Fruit fly (Drosophila melanogaster): ENCODE measurements around the gene CG9265.

The CG9265 gene

DNA sequence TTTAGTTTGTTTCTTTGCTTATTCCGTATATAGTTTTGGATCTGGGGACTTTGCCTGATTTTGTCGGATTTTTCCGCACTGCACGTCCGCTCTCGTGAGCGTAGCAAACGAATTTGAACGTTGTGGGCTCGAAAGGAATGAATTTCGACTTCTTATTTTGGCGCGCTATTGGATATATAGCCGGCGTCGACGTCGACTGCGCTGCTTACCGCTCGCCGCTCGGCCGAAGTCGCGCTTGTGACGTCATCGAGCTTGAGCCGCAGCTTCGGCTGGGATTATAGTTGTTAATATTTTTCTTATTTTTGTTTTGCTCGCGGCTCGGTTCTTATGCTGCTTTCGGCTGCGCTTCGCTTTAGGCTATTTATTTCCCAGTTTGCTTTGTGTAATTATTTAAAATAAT, 1.5 kb downstream of the CG9265 start:
- TF ChIP-seq usp (GFP tag; optimal IDR thresholded peaks at IDR 0.05) (no peak), CG8478 (optimal IDR thresholded peaks at IDR 0.05) (no peak), pan (optimal IDR thresholded peaks at IDR 0.05) (no peak), psq (optimal IDR thresholded peaks at IDR 0.05) (no peak), EcR (GFP tag; optimal IDR thresholded peaks at IDR 0.05) (no peak), Dll (optimal IDR thresholded peaks at IDR 0.05) (no peak)

dm6 chr2L:21067137-21067536, 4.2 kb downstream of the CG9265 start:
- TF ChIP-seq Dll (optimal IDR thresholded peaks at IDR 0.05) = no peak
- no peak for TF ChIP-seq usp (GFP tag; optimal IDR thresholded peaks at IDR 0.05)
- no peak for TF ChIP-seq psq (optimal IDR thresholded peaks at IDR 0.05)
- no peak for TF ChIP-seq EcR (GFP tag; optimal IDR thresholded peaks at IDR 0.05)
- no peak for TF ChIP-seq pan (optimal IDR thresholded peaks at IDR 0.05)
- no peak for TF ChIP-seq CG8478 (optimal IDR thresholded peaks at IDR 0.05)

DNA sequence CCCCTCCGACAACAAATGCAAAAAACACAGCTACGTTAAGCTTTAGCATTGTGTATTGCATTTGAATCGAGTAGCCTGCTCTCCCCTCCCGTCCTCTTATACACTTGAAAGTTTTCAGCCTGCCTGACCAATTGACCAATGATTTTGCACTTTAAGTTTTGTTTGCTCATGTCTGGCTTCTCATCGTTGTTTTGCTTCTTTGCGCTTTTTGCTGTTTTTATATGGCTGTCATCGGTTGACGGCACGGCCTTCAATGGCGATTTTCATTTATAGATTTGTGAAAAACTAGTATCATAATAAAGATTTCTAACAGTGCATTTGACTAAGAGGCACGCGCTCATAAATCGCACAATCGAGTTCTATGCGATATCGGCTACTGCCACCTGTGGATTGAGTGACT, 5.4 kb downstream of the CG9265 start:
- TF ChIP-seq Dll (optimal IDR thresholded peaks at IDR 0.05) (no peak), pan (optimal IDR thresholded peaks at IDR 0.05) (no peak), usp (GFP tag; optimal IDR thresholded peaks at IDR 0.05) (no peak), EcR (GFP tag; optimal IDR thresholded peaks at IDR 0.05) (no peak), psq (optimal IDR thresholded peaks at IDR 0.05) (no peak), CG8478 (optimal IDR thresholded peaks at IDR 0.05) (no peak)

- TF ChIP-seq EcR (GFP tag; optimal IDR thresholded peaks at IDR 0.05) = no peak
- TF ChIP-seq psq (optimal IDR thresholded peaks at IDR 0.05) = no peak
- no peak for TF ChIP-seq usp (GFP tag; optimal IDR thresholded peaks at IDR 0.05)
- TF ChIP-seq Dll (optimal IDR thresholded peaks at IDR 0.05) = no peak
- TF ChIP-seq CG8478 (optimal IDR thresholded peaks at IDR 0.05) = no peak
- no peak for TF ChIP-seq pan (optimal IDR thresholded peaks at IDR 0.05)
Observed at dm6 chr2L:21062611-21063010, 8.7 kb downstream of the CG9265 start.

- TF ChIP-seq Dll (optimal IDR thresholded peaks at IDR 0.05) (no peak), EcR (GFP tag; optimal IDR thresholded peaks at IDR 0.05) (no peak), psq (optimal IDR thresholded peaks at IDR 0.05) (no peak), usp (GFP tag; optimal IDR thresholded peaks at IDR 0.05) (no peak), CG8478 (optimal IDR thresholded peaks at IDR 0.05) (no peak)
Observed at dm6 chr2L:21061591-21061990, 9.7 kb downstream of the CG9265 start.

dm6 chr2L:21053623-21054022, 17.7 kb downstream of the CG9265 start:
- TF ChIP-seq EcR (GFP tag; optimal IDR thresholded peaks at IDR 0.05) (no peak), usp (GFP tag; optimal IDR thresholded peaks at IDR 0.05) (no peak), CG8478 (optimal IDR thresholded peaks at IDR 0.05) (no peak), Dll (optimal IDR thresholded peaks at IDR 0.05) (no peak), pan (optimal IDR thresholded peaks at IDR 0.05) (no peak), psq (optimal IDR thresholded peaks at IDR 0.05) (no peak)

DNA sequence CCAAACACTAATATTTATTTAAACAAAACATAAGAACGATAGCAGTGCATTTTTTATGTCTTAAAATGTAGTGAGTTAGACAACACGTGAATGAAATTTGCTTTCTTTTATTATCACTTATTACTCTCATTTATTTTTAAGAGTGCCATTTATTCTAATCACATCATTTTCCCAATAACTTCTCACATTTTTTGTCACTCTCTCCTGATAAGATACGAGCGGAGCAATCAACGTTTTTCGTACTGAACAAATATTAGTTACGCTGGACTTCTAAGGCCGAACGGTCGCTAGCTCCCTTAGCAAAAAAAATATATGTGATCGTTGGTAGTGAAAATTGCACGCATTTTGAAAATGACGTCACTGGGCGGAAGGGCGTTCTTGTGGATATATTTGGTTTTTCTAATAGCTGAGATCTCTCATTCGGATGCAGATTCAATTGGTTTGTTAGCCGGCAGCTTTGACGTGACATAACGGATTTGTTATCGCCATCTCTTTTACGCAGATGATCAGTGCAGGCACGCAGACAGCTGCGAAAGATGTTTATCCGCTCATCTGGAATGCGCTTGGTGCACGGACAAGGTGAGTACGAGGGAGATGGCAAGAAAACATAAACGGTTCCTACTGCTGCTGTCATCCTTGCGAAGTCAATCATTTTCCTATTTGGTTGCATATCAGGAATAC, 18.4 kb downstream of the CG9265 start, which contains the start of gene Itgbn:
Gene Itgbn (plus strand): TSS at position 251 of the 681 bp plus-strand sequence.
- TF ChIP-seq psq (optimal IDR thresholded peaks at IDR 0.05) (no peak), Dll (optimal IDR thresholded peaks at IDR 0.05) (no peak), EcR (GFP tag; optimal IDR thresholded peaks at IDR 0.05) (no peak), usp (GFP tag; optimal IDR thresholded peaks at IDR 0.05) (no peak), pan (optimal IDR thresholded peaks at IDR 0.05) (no peak), CG8478 (optimal IDR thresholded peaks at IDR 0.05) (no peak)

DNA sequence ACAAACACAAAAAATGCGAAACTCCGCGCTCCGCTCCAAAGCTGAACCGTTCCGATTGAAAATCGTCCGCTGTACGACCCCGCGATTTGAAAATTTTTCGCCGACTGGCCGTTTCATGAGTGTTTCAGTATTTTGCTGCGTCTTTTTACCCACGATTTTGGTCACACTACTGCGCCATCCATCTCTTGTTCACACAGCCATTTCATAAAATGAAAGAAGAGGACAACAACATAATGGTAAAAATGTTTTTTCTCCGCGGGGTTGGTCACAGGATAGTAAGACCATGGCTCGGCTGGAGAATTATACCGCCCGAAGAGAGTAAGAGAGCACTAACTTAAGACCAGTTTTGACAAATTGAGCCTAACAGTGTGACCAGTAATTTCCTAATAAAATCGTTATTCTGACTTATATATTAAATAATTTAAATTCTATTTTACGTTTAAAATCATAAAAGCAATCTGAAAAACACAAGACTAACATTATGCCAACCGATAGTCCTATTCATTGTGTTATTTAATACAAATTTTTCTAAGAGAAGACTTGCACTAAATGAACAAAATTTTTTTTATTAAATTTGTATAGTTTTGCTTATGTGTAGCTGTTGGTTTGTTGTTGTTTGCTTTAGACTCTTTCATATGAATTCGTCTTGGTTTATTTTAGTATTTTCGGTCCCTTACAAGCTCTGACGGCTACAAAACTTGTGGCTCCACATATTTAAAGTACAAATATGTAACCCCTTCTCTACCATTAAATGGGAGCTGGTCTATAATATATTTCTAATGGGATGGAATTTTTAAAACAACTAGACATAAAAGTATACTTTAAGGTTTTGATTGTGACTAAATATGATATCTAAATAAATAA, 19.2 kb downstream of the CG9265 start, which contains the start of gene CG42238:
Gene CG42238 (minus strand): TSS at position 292 of the 864 bp plus-strand sequence.
- TF ChIP-seq psq (optimal IDR thresholded peaks at IDR 0.05) = no peak
- no peak for TF ChIP-seq pan (optimal IDR thresholded peaks at IDR 0.05)
- peak; percentile 26 for TF ChIP-seq CG8478 (optimal IDR thresholded peaks at IDR 0.05)
- TF ChIP-seq Dll (optimal IDR thresholded peaks at IDR 0.05) = no peak
- no peak for TF ChIP-seq usp (GFP tag; optimal IDR thresholded peaks at IDR 0.05)

dm6 chr2L:21040719-21041118, 30.6 kb downstream of the CG9265 start:
- no peak for TF ChIP-seq psq (optimal IDR thresholded peaks at IDR 0.05)
- no peak for TF ChIP-seq EcR (GFP tag; optimal IDR thresholded peaks at IDR 0.05)
- no peak for TF ChIP-seq Dll (optimal IDR thresholded peaks at IDR 0.05)
- no peak for TF ChIP-seq usp (GFP tag; optimal IDR thresholded peaks at IDR 0.05)
- no peak for TF ChIP-seq pan (optimal IDR thresholded peaks at IDR 0.05)
- TF ChIP-seq CG8478 (optimal IDR thresholded peaks at IDR 0.05) = no peak

DNA sequence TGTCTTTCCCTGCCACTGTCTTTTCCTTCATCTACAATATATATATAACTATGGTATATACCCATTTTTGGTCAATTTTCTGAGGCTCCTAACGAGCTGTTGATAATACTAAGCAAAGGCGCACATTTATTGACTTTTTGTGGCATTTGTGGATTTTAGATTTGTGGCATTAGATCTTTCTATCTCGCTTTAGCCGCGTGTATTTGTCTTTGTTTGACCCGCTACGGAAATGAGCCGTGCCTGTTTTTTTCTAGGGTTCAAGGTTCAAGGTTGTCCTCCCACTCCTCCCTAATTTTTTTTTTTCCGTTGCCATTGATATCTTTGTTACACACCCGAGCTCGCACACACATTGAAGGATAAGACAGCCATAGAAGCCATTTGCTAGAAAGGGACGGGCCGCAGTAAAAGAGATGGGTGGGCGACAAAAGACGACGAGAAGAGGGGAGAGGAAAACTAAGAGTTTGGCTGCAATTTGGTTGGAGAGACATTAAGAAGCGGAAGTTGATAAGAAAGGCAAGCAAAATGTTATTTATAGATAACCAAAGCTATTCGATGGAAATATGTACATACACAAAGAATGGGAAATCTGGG, 31.6 kb downstream of the CG9265 start:
- TF ChIP-seq usp (GFP tag; optimal IDR thresholded peaks at IDR 0.05) = no peak
- TF ChIP-seq psq (optimal IDR thresholded peaks at IDR 0.05) = no peak
- TF ChIP-seq EcR (GFP tag; optimal IDR thresholded peaks at IDR 0.05) = no peak
- TF ChIP-seq pan (optimal IDR thresholded peaks at IDR 0.05) = no peak
- TF ChIP-seq Dll (optimal IDR thresholded peaks at IDR 0.05) = no peak
- TF ChIP-seq CG8478 (optimal IDR thresholded peaks at IDR 0.05) = no peak

dm6 chr2L:21038723-21039122, 32.6 kb downstream of the CG9265 start:
- no peak for TF ChIP-seq usp (GFP tag; optimal IDR thresholded peaks at IDR 0.05)
- TF ChIP-seq Dll (optimal IDR thresholded peaks at IDR 0.05) = no peak
- no peak for TF ChIP-seq EcR (GFP tag; optimal IDR thresholded peaks at IDR 0.05)
- TF ChIP-seq CG8478 (optimal IDR thresholded peaks at IDR 0.05) = no peak
- no peak for TF ChIP-seq psq (optimal IDR thresholded peaks at IDR 0.05)

- TF ChIP-seq pan (optimal IDR thresholded peaks at IDR 0.05) (no peak), psq (optimal IDR thresholded peaks at IDR 0.05) (no peak), CG8478 (optimal IDR thresholded peaks at IDR 0.05) (no peak), usp (GFP tag; optimal IDR thresholded peaks at IDR 0.05) (no peak), EcR (GFP tag; optimal IDR thresholded peaks at IDR 0.05) (no peak), Dll (optimal IDR thresholded peaks at IDR 0.05) (no peak)
Observed at dm6 chr2L:21037723-21038122, 33.6 kb downstream of the CG9265 start.
